Worm (Caenorhabditis elegans) whole organism, L2 larva: ENCODE measurements around the gene F19B10.1.

Experiments used
- ama-1 ChIP-seq: fragments of 150-350 bp; optimal IDR thresholded peaks from 2 replicates; lab custom pipeline; 2018; ENCODE audit warnings: inconsistent platforms
- egl-27 ChIP-seq: sonication (generic microtip); optimal IDR thresholded peaks from 3 replicates; lab custom pipeline; 2017; ENCODE audit warnings: missing biosample characterization, missing genetic modification reagents, missing genetic modification characterization
- fos-1 ChIP-seq: fragments of 150-350 bp; optimal IDR thresholded peaks from 2 replicates; lab custom pipeline; 2014; ENCODE audit warnings: missing biosample characterization, missing genetic modification characterization
- lin-39 ChIP-seq: fragments of 150-350 bp; optimal IDR thresholded peaks from 2 replicates; lab custom pipeline; 2014; ENCODE audit warnings: missing biosample characterization, missing genetic modification reagents, missing genetic modification characterization
- mab-5 ChIP-seq: fragments of 150-350 bp; optimal IDR thresholded peaks from 2 replicates; lab custom pipeline; 2014; ENCODE audit warnings: missing biosample characterization, missing genetic modification characterization
- mdl-1 ChIP-seq, 2 experiments: fragments of 150-350 bp in 1 of 2; sonication (generic microtip) in 1 of 2; optimal IDR thresholded peaks; 2 replicates each; lab custom pipeline; 2017; ENCODE audit warnings: missing biosample characterization in 2 of 2, missing genetic modification characterization in 2 of 2
- nhr-21 ChIP-seq: fragments of 150-350 bp; optimal IDR thresholded peaks from 2 replicates; lab custom pipeline; 2014; ENCODE audit warnings: missing biosample characterization, missing genetic modification characterization
- nhr-23 ChIP-seq: fragments of 150-350 bp; optimal IDR thresholded peaks from 2 replicates; lab custom pipeline; 2014; ENCODE audit warnings: missing biosample characterization, missing genetic modification reagents, missing genetic modification characterization
- snpc-4 ChIP-seq: fragments of 150-350 bp; optimal IDR thresholded peaks from 2 replicates; lab custom pipeline; 2014; ENCODE audit warnings: missing biosample characterization, missing genetic modification characterization
- unc-39 ChIP-seq: fragments of 150-350 bp; optimal IDR thresholded peaks from 2 replicates; lab custom pipeline; 2014; ENCODE audit warnings: missing biosample characterization, missing genetic modification characterization
- unc-62 ChIP-seq: fragments of 150-350 bp; optimal IDR thresholded peaks from 2 replicates; lab custom pipeline; 2014; ENCODE audit warnings: missing biosample characterization, missing genetic modification reagents, missing genetic modification characterization
- ztf-4 ChIP-seq: fragments of 150-350 bp; optimal IDR thresholded peaks from 2 replicates; lab custom pipeline; 2014; ENCODE audit warnings: missing biosample characterization, missing genetic modification characterization

- no peak for TF ChIP-seq nhr-21 (tag; lab: Kevin White, UChicago)
- TF ChIP-seq ama-1, result no peak
- TF ChIP-seq unc-62, result no peak
- no peak for TF ChIP-seq snpc-4
- TF ChIP-seq egl-27 (tag; lab: Kevin White, UChicago), result no peak
- TF ChIP-seq unc-39 (tag; lab: Kevin White, UChicago), result no peak
- TF ChIP-seq mab-5, result no peak
- no peak for TF ChIP-seq ztf-4
- no peak for TF ChIP-seq nhr-23 (tag; lab: Kevin White, UChicago)
- TF ChIP-seq lin-39 (tag; lab: Kevin White, UChicago), result no peak
- no peak for TF ChIP-seq fos-1 (tag; lab: Kevin White, UChicago)
- no peak for TF ChIP-seq mdl-1 (tag; optimal IDR thresholded peaks at IDR 0.05; lab: Kevin White, UChicago)
Measured at ce11 chrII:3641197-3641596, 41.8 kb upstream of the F19B10.1 start, which contains the start of gene M151.1.
